Fruit fly (Drosophila melanogaster) whole organism, embryonic: ENCODE results near the gene Kdm2.

Source experiments
- Bteb2 ChIP-seq: fragments of 200-800 bp; sonication (Bioruptor generic); optimal IDR thresholded peaks from 2 replicates; lab custom pipeline; 2016; ENCODE audit warnings: missing biosample characterization, missing genetic modification characterization
- CG1024 ChIP-seq: fragments of 200-800 bp; sonication (Bioruptor generic); IDR thresholded peaks from 2 replicates; pipeline ENCODE4 v1.3.6; 2022; ENCODE audit warnings: missing biosample characterization, missing genetic modification characterization
- CG10654 ChIP-seq: fragments of 200-800 bp; sonication (Bioruptor generic); optimal IDR thresholded peaks from 2 replicates; lab custom pipeline; 2016; ENCODE audit warnings: missing biosample characterization, missing genetic modification characterization
- CG11398 ChIP-seq: fragments of 200-800 bp; sonication (Bioruptor generic); optimal IDR thresholded peaks from 2 replicates; lab custom pipeline; 2016; ENCODE audit warnings: missing biosample characterization, missing genetic modification characterization
- CG11504 ChIP-seq: fragments of 200-800 bp; sonication (Bioruptor generic); optimal IDR thresholded peaks from 3 replicates; lab custom pipeline; 2019; ENCODE audit warnings: missing biosample characterization, mild to moderate bottlenecking, missing genetic modification characterization, moderate library complexity
- CG11723 ChIP-seq: fragments of 200-800 bp; sonication (Bioruptor generic); optimal IDR thresholded peaks from 2 replicates; lab custom pipeline; 2017; ENCODE audit warnings: missing biosample characterization, mild to moderate bottlenecking, missing genetic modification characterization
- CG12299 ChIP-seq: fragments of 200-800 bp; sonication (Bioruptor generic); optimal IDR thresholded peaks from 2 replicates; lab custom pipeline; 2018; ENCODE audit warnings: missing biosample characterization, mild to moderate bottlenecking, missing genetic modification characterization
- CG12769 ChIP-seq: fragments of 200-800 bp; sonication (Bioruptor generic); optimal IDR thresholded peaks from 2 replicates; lab custom pipeline; 2019; ENCODE audit warnings: missing biosample characterization, mild to moderate bottlenecking, missing genetic modification characterization, moderate library complexity
- CG14710 ChIP-seq: fragments of 200-800 bp; sonication (Bioruptor generic); optimal IDR thresholded peaks from 3 replicates; lab custom pipeline; 2019; ENCODE audit warnings: missing biosample characterization, mild to moderate bottlenecking, missing genetic modification characterization, moderate library complexity
- CG15269 ChIP-seq: fragments of 200-800 bp; sonication (Bioruptor generic); optimal IDR thresholded peaks from 2 replicates; lab custom pipeline; 2018; ENCODE audit warnings: missing biosample characterization, mild to moderate bottlenecking, missing genetic modification characterization, moderate library complexity
- CG16863 ChIP-seq: fragments of 200-800 bp; sonication (Bioruptor generic); optimal IDR thresholded peaks from 3 replicates; lab custom pipeline; 2016; ENCODE audit warnings: missing biosample characterization, missing genetic modification characterization
- CG31224 ChIP-seq: fragments of 200-800 bp; sonication (Bioruptor generic); IDR thresholded peaks from 2 replicates; pipeline ENCODE4 v1.3.6; 2022; ENCODE audit warnings: missing biosample characterization, missing genetic modification characterization
- CG32532 ChIP-seq: fragments of 200-800 bp; sonication (Bioruptor generic); IDR thresholded peaks from 2 replicates; pipeline ENCODE4 v1.3.6; 2022; ENCODE audit warnings: missing biosample characterization, missing genetic modification characterization
- CG5245 ChIP-seq: fragments of 200-800 bp; sonication (Bioruptor generic); optimal IDR thresholded peaks from 3 replicates; lab custom pipeline; 2016; ENCODE audit warnings: missing biosample characterization, missing genetic modification characterization
- CG6272 ChIP-seq: fragments of 200-800 bp; sonication (Bioruptor generic); IDR thresholded peaks from 2 replicates; pipeline ENCODE4 v1.3.6; 2022; ENCODE audit warnings: missing biosample characterization, missing genetic modification characterization
- CG6654 ChIP-seq: fragments of 200-800 bp; sonication (Bioruptor generic); optimal IDR thresholded peaks from 2 replicates; lab custom pipeline; 2017; ENCODE audit warnings: missing biosample characterization, mild to moderate bottlenecking, missing genetic modification characterization
- CG7987 ChIP-seq: fragments of 200-800 bp; sonication (Bioruptor generic); optimal IDR thresholded peaks from 2 replicates; lab custom pipeline; 2018; ENCODE audit warnings: missing biosample characterization, mild to moderate bottlenecking, missing genetic modification characterization, moderate library complexity
- CG8089 ChIP-seq: fragments of 200-800 bp; sonication (Bioruptor generic); optimal IDR thresholded peaks from 3 replicates; lab custom pipeline; 2016; ENCODE audit warnings: missing biosample characterization, missing genetic modification characterization
- CG8359 ChIP-seq: fragments of 200-800 bp; sonication (Bioruptor generic); optimal IDR thresholded peaks from 2 replicates; lab custom pipeline; 2017; ENCODE audit warnings: missing biosample characterization, mild to moderate bottlenecking, missing genetic modification characterization, borderline replicate concordance
- Camta ChIP-seq: fragments of 200-800 bp; sonication (Bioruptor generic); optimal IDR thresholded peaks from 2 replicates; lab custom pipeline; 2016; ENCODE audit warnings: missing biosample characterization, missing genetic modification characterization
- Dp ChIP-seq: fragments of 200-800 bp; sonication (Bioruptor generic); optimal IDR thresholded peaks from 2 replicates; lab custom pipeline; 2018; ENCODE audit warnings: missing biosample characterization, mild to moderate bottlenecking, missing genetic modification characterization, moderate library complexity
- E2f2 ChIP-seq: fragments of 200-800 bp; sonication (Bioruptor generic); IDR thresholded peaks from 2 replicates; pipeline ENCODE4 v1.3.6; 2022; ENCODE audit warnings: missing biosample characterization, missing genetic modification characterization
- Gsc ChIP-seq: fragments of 200-800 bp; sonication (Bioruptor generic); IDR thresholded peaks from 2 replicates; pipeline ENCODE4 v1.3.6; 2022; ENCODE audit warnings: missing biosample characterization, missing genetic modification characterization
- MBD-R2 ChIP-seq: fragments of 200-800 bp; sonication (Bioruptor generic); IDR thresholded peaks from 2 replicates; pipeline ENCODE4 v1.3.6; 2022; ENCODE audit warnings: missing biosample characterization, missing genetic modification characterization
- Neu2 ChIP-seq: fragments of 200-800 bp; sonication (Bioruptor generic); optimal IDR thresholded peaks from 3 replicates; lab custom pipeline; 2016; ENCODE audit warnings: missing biosample characterization, missing genetic modification characterization, borderline replicate concordance
- Optix ChIP-seq: fragments of 200-800 bp; sonication (Bioruptor generic); IDR thresholded peaks from 3 replicates; pipeline ENCODE4 v1.3.6; 2022; ENCODE audit warnings: missing biosample characterization, missing genetic modification characterization
- Side ChIP-seq: fragments of 200-800 bp; sonication (Bioruptor generic); optimal IDR thresholded peaks from 2 replicates; lab custom pipeline; 2016; ENCODE audit warnings: missing biosample characterization, missing genetic modification characterization
- Vsx1 ChIP-seq: fragments of 200-800 bp; sonication (Bioruptor generic); optimal IDR thresholded peaks from 2 replicates; lab custom pipeline; 2017; ENCODE audit warnings: missing biosample characterization, mild to moderate bottlenecking, missing genetic modification characterization, missing genetic modification reagents
- ac ChIP-seq: fragments of 200-800 bp; sonication (Bioruptor generic); optimal IDR thresholded peaks from 3 replicates; lab custom pipeline; 2017; ENCODE audit warnings: missing biosample characterization, mild to moderate bottlenecking, missing genetic modification characterization
- al ChIP-seq: fragments of 200-800 bp; sonication (Bioruptor generic); IDR thresholded peaks from 2 replicates; pipeline ENCODE4 v1.3.6; 2022; ENCODE audit warnings: missing biosample characterization, missing genetic modification characterization
- aop ChIP-seq: fragments of 200-800 bp; sonication (Bioruptor generic); IDR thresholded peaks from 2 replicates; pipeline ENCODE4 v1.3.6; 2022; ENCODE audit warnings: missing biosample characterization, missing genetic modification characterization
- ato ChIP-seq: fragments of 200-800 bp; sonication (Bioruptor generic); IDR thresholded peaks from 2 replicates; pipeline ENCODE4 v1.3.6; 2022; ENCODE audit warnings: missing biosample characterization, missing genetic modification characterization; ENCODE audit not compliant: partially characterized antibody
- bab2 ChIP-seq: fragments of 200-800 bp; sonication (Bioruptor generic); optimal IDR thresholded peaks from 2 replicates; lab custom pipeline; 2016; ENCODE audit warnings: missing biosample characterization, missing genetic modification characterization
- cas ChIP-seq: fragments of 200-800 bp; sonication (Bioruptor generic); IDR thresholded peaks from 2 replicates; pipeline ENCODE4 v1.3.6; 2022; ENCODE audit warnings: missing biosample characterization, missing genetic modification characterization
- chinmo ChIP-seq: fragments of 200-800 bp; sonication (Bioruptor generic); IDR thresholded peaks from 4 replicates; pipeline ENCODE4 v1.3.6; 2022; ENCODE audit warnings: missing biosample characterization, missing genetic modification characterization; ENCODE audit not compliant: partially characterized antibody
- corto ChIP-seq: fragments of 200-800 bp; sonication (Bioruptor generic); optimal IDR thresholded peaks from 2 replicates; lab custom pipeline; 2016; ENCODE audit warnings: missing biosample characterization, mild to moderate bottlenecking, missing genetic modification characterization, moderate library complexity
- crc ChIP-seq: fragments of 200-800 bp; sonication (Bioruptor generic); optimal IDR thresholded peaks from 2 replicates; lab custom pipeline; 2016; ENCODE audit warnings: missing biosample characterization, missing genetic modification characterization
- exex ChIP-seq: fragments of 200-800 bp; sonication (Bioruptor generic); optimal IDR thresholded peaks from 4 replicates; lab custom pipeline; 2018; ENCODE audit warnings: missing biosample characterization, mild to moderate bottlenecking, missing genetic modification characterization, moderate library complexity
- fd102C ChIP-seq: fragments of 200-800 bp; sonication (Bioruptor generic); optimal IDR thresholded peaks from 2 replicates; lab custom pipeline; 2018; ENCODE audit warnings: missing biosample characterization, mild to moderate bottlenecking, missing genetic modification characterization, moderate library complexity
- grau ChIP-seq: fragments of 200-800 bp; optimal IDR thresholded peaks from 3 replicates; lab custom pipeline; 2019; ENCODE audit warnings: missing biosample characterization, mild to moderate bottlenecking, missing genetic modification characterization, moderate library complexity
- grn ChIP-seq: fragments of 200-800 bp; sonication (Bioruptor generic); optimal IDR thresholded peaks from 3 replicates; lab custom pipeline; 2017; ENCODE audit warnings: missing biosample characterization, missing genetic modification characterization
- gsb-n ChIP-seq: fragments of 200-800 bp; sonication (Bioruptor generic); optimal IDR thresholded peaks from 3 replicates; lab custom pipeline; 2018; ENCODE audit warnings: missing biosample characterization, mild to moderate bottlenecking, missing genetic modification characterization
- jumu ChIP-seq: fragments of 200-800 bp; sonication (Bioruptor generic); optimal IDR thresholded peaks from 3 replicates; lab custom pipeline; 2016; ENCODE audit warnings: missing biosample characterization, missing genetic modification characterization
- nerfin-2 ChIP-seq: fragments of 200-800 bp; sonication (Bioruptor generic); IDR thresholded peaks from 2 replicates; pipeline ENCODE4 v1.3.6; 2022; ENCODE audit warnings: missing biosample characterization, missing genetic modification characterization; ENCODE audit not compliant: partially characterized antibody
- p53 ChIP-seq: fragments of 200-800 bp; sonication (Bioruptor generic); optimal IDR thresholded peaks from 2 replicates; lab custom pipeline; 2016; ENCODE audit warnings: missing biosample characterization, missing genetic modification characterization
- psq ChIP-seq: fragments of 200-800 bp; sonication (Bioruptor generic); optimal IDR thresholded peaks from 2 replicates; lab custom pipeline; 2017; ENCODE audit warnings: missing biosample characterization, missing genetic modification characterization
- run ChIP-seq: fragments of 200-800 bp; sonication (Bioruptor generic); optimal IDR thresholded peaks from 3 replicates; lab custom pipeline; 2018; ENCODE audit warnings: missing biosample characterization, mild to moderate bottlenecking, missing genetic modification characterization
- sisA ChIP-seq: fragments of 200-800 bp; sonication (Bioruptor generic); IDR thresholded peaks from 2 replicates; pipeline ENCODE4 v1.3.6; 2022; ENCODE audit warnings: missing biosample characterization, missing genetic modification characterization
- tin ChIP-seq: fragments of 200-800 bp; sonication (Bioruptor generic); optimal IDR thresholded peaks from 3 replicates; lab custom pipeline; 2016; ENCODE audit warnings: missing biosample characterization, missing genetic modification characterization
- trem ChIP-seq: fragments of 200-800 bp; optimal IDR thresholded peaks from 3 replicates; lab custom pipeline; 2019; ENCODE audit warnings: missing biosample characterization, mild to moderate bottlenecking, missing genetic modification characterization, moderate library complexity
- vfl ChIP-seq: fragments of 200-800 bp; sonication (Bioruptor generic); optimal IDR thresholded peaks from 2 replicates; lab custom pipeline; 2016; ENCODE audit warnings: missing biosample characterization, missing genetic modification characterization
- zen ChIP-seq: fragments of 200-800 bp; sonication (Bioruptor generic); optimal IDR thresholded peaks from 3 replicates; lab custom pipeline; 2018; ENCODE audit warnings: missing biosample characterization, mild to moderate bottlenecking, missing genetic modification characterization, moderate library complexity

Gene Kdm2

dm6 chr3R:9083379-9083778 lies 31.1 kb downstream of the Kdm2 start (continued):
- TF ChIP-seq CG11398 (no peak), run (tag; lab: Kevin White, UChicago) (no peak), CG7987 (GFP tag; lab: Kevin White, UChicago) (no peak), p53 (no peak), E2f2 (0 out of 2 replicates have a peak, but pooled peaks have one; percentile 21), exex (tag; lab: Kevin White, UChicago) (no peak), CG1024 (GFP tag; lab: Robert Waterston, UW) (no peak), chinmo (GFP tag; lab: Robert Waterston, UW) (no peak), Gsc (no peak), vfl (GFP tag; lab: Kevin White, UChicago) (no peak), ato (GFP tag; lab: Robert Waterston, UW) (no peak), bab2 (no peak), CG11723 (no peak), CG31224 (GFP tag; lab: Robert Waterston, UW) (no peak), Optix (GFP tag; lab: Robert Waterston, UW) (no peak), Vsx1 (no peak), CG12299 (tag; lab: Kevin White, UChicago) (no peak), Neu2 (GFP tag; lab: Kevin White, UChicago) (no peak), CG32532 (GFP tag; lab: Robert Waterston, UW) (no peak), CG16863 (GFP tag; lab: Kevin White, UChicago) (no peak), cas (GFP tag; lab: Robert Waterston, UW) (no peak), CG5245 (GFP tag; lab: Kevin White, UChicago) (no peak), CG6272 (GFP tag; lab: Robert Waterston, UW) (no peak; the same call in 1 of the 2 replicates), Bteb2 (GFP tag; lab: Kevin White, UChicago) (no peak), zen (tag; lab: Kevin White, UChicago) (no peak), CG10654 (GFP tag; lab: Kevin White, UChicago) (peak; percentile 2), crc (GFP tag; lab: Kevin White, UChicago) (no peak), sisA (GFP tag; lab: Robert Waterston, UW) (peak; percentile 48), nerfin-2 (no peak), grn (GFP tag; lab: Kevin White, UChicago) (no peak), jumu (GFP tag; lab: Kevin White, UChicago) (no peak), psq (GFP tag; lab: Kevin White, UChicago) (no peak), gsb-n (tag; lab: Kevin White, UChicago) (no peak), CG12769 (tag; lab: Kevin White, UChicago) (peak; percentile 54), CG14710 (tag; lab: Kevin White, UChicago) (no peak), al (GFP tag; lab: Robert Waterston, UW) (no peak), CG8359 (no peak), ac (GFP tag; lab: Kevin White, UChicago) (no peak), fd102C (GFP tag; lab: Kevin White, UChicago) (no peak), Side (GFP tag; lab: Kevin White, UChicago) (no peak), tin (peak; percentile 28), CG6654 (GFP tag; lab: Kevin White, UChicago) (no peak), trem (no peak), Camta (GFP tag; lab: Kevin White, UChicago) (no peak), grau (peak; percentile 40), CG15269 (peak; percentile 44), CG11504 (peak; percentile 70), aop (GFP tag; lab: Robert Waterston, UW) (no peak), Dp (GFP tag; lab: Kevin White, UChicago) (no peak), corto (GFP tag; lab: Kevin White, UChicago) (no peak), CG8089 (no peak), MBD-R2 (GFP tag; lab: Robert Waterston, UW) (no peak)
